Fruit fly (Drosophila melanogaster) whole organism, embryonic: ENCODE results near the gene mwh.

Experiments used
- CG1602 ChIP-seq: fragments of 200-800 bp; sonication (Bioruptor generic); optimal IDR thresholded peaks from 3 replicates; lab custom pipeline; 2016; ENCODE audit warnings: missing biosample characterization, missing genetic modification characterization
- CG1832 ChIP-seq: fragments of 200-800 bp; sonication (Bioruptor generic); optimal IDR thresholded peaks from 2 replicates; lab custom pipeline; 2017; ENCODE audit warnings: missing biosample characterization, mild to moderate bottlenecking, missing genetic modification characterization, inconsistent platforms
- CG4854 ChIP-seq: fragments of 200-800 bp; sonication (Bioruptor generic); optimal IDR thresholded peaks from 2 replicates; lab custom pipeline; 2016; ENCODE audit warnings: missing biosample characterization, missing genetic modification characterization, inconsistent platforms
- CG9437 ChIP-seq: fragments of 200-800 bp; sonication (Bioruptor generic); optimal IDR thresholded peaks from 2 replicates; lab custom pipeline; 2018; ENCODE audit warnings: missing biosample characterization, mild to moderate bottlenecking, missing genetic modification characterization
- Dbx ChIP-seq: fragments of 200-800 bp; sonication (Bioruptor generic); IDR thresholded peaks from 3 replicates; pipeline ENCODE4 v1.3.6; 2022; ENCODE audit warnings: missing biosample characterization, missing genetic modification characterization
- Hmr ChIP-seq: fragments of 200-800 bp; sonication (Bioruptor generic); optimal IDR thresholded peaks from 3 replicates; lab custom pipeline; 2017; ENCODE audit warnings: mild to moderate bottlenecking, missing biosample characterization, missing genetic modification reagents, missing genetic modification characterization
- PHDP ChIP-seq: fragments of 200-800 bp; sonication (Bioruptor generic); optimal IDR thresholded peaks from 3 replicates; lab custom pipeline; 2018; ENCODE audit warnings: missing biosample characterization, mild to moderate bottlenecking, missing genetic modification characterization, moderate library complexity
- dm ChIP-seq: fragments of 200-800 bp; sonication (Bioruptor generic); optimal IDR thresholded peaks from 3 replicates; lab custom pipeline; 2016; ENCODE audit warnings: missing biosample characterization, missing genetic modification characterization
- ham ChIP-seq: fragments of 200-800 bp; sonication (Bioruptor generic); IDR thresholded peaks from 2 replicates; pipeline ENCODE4 v1.3.6; 2022; ENCODE audit warnings: missing biosample characterization, missing genetic modification characterization
- hbn ChIP-seq: fragments of 200-800 bp; sonication (Bioruptor generic); IDR thresholded peaks from 2 replicates; pipeline ENCODE4 v1.3.6; 2022; ENCODE audit warnings: missing biosample characterization, missing genetic modification characterization; ENCODE audit not compliant: partially characterized antibody
- sna ChIP-seq: fragments of 200-800 bp; sonication (Bioruptor generic); IDR thresholded peaks from 2 replicates; pipeline ENCODE4 v1.3.6; 2022; ENCODE audit warnings: missing biosample characterization, missing genetic modification characterization; ENCODE audit not compliant: partially characterized antibody

DNA sequence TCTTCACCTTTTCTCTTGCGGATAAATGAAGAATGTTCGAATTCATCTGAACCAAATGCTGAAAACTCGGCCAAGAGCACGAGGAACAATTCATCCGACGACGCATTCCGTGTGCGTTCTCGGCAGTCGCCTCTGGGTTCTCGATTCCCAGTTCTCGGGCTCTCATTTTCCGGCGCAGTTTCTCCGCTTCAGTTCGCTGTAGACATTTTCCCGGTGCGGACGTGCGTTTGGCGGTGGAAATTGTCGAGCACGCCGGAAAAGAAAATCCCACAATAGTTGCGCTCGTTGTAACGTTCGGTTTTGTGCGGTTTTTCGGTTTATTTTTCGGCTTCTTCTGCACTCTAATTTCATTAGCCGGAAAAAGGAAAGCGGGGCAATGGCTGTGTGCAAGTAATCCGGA lies 75.2 kb downstream of the mwh start, which contains the start of gene CG32333:
- no peak for TF ChIP-seq Hmr (GFP tag; lab: Kevin White, UChicago)
- TF ChIP-seq dm (GFP tag; lab: Kevin White, UChicago), result no peak
- no peak for TF ChIP-seq CG9437 (GFP tag; lab: Kevin White, UChicago)
- no peak for TF ChIP-seq CG1602 (GFP tag; lab: Kevin White, UChicago)
- TF ChIP-seq hbn (GFP tag; lab: Robert Waterston, UW), result no peak
- TF ChIP-seq sna (GFP tag; lab: Robert Waterston, UW), result no peak
- no peak for TF ChIP-seq CG4854
- no peak for TF ChIP-seq ham (GFP tag; lab: Robert Waterston, UW)
- TF ChIP-seq Dbx (GFP tag; lab: Robert Waterston, UW), result no peak
- TF ChIP-seq CG1832 (GFP tag; lab: Kevin White, UChicago), result no peak
- no peak for TF ChIP-seq PHDP (tag; lab: Kevin White, UChicago)
